Worm (Caenorhabditis elegans) whole organism, young adult: ENCODE results near the gene T21D12.14.

ENCODE experiments used
- C17E4.6 ChIP-seq: fragments of 200-800 bp; sonication (Bioruptor generic); IDR thresholded peaks from 2 replicates; pipeline ENCODE4 v1.3.6; 2022; ENCODE audit warnings: missing genetic modification reagents, missing genetic modification characterization, missing compliant biosample characterization
- F39B2.1 ChIP-seq: fragments of 200-800 bp; sonication (Bioruptor generic); IDR thresholded peaks from 2 replicates; pipeline ENCODE4 v1.3.6; 2022; ENCODE audit warnings: missing genetic modification reagents, missing genetic modification characterization, missing compliant biosample characterization
- F55B11.4 ChIP-seq: sonication (generic microtip); optimal IDR thresholded peaks from 2 replicates; lab custom pipeline; 2016; ENCODE audit warnings: missing compliant biosample characterization, missing genetic modification characterization, borderline replicate concordance; ENCODE audit not compliant: insufficient read depth
- Y67H2A.10 ChIP-seq: fragments of 200-800 bp; sonication (Bioruptor generic); conservative IDR thresholded peaks from 2 replicates; pipeline ENCODE4 v1.3.6; 2022; ENCODE audit warnings: missing genetic modification reagents, missing genetic modification characterization, missing compliant biosample characterization
- Y79H2A.3 ChIP-seq: fragments of 200-800 bp; sonication (Bioruptor generic); conservative IDR thresholded peaks from 2 replicates; pipeline ENCODE4 v1.3.6; 2022; ENCODE audit warnings: missing genetic modification reagents, missing genetic modification characterization, missing compliant biosample characterization
- akir-1 ChIP-seq: fragments of 200-800 bp; sonication (Bioruptor generic); optimal IDR thresholded peaks from 2 replicates; lab custom pipeline; 2018; ENCODE audit warnings: mild to moderate bottlenecking, missing genetic modification characterization, moderate library complexity, missing compliant biosample characterization
- athp-1 ChIP-seq: sonication (generic microtip); optimal IDR thresholded peaks from 2 replicates; lab custom pipeline; 2017; ENCODE audit warnings: mild to moderate bottlenecking, missing genetic modification characterization, missing compliant biosample characterization
- bed-1 ChIP-seq: fragments of 200-800 bp; sonication (Bioruptor generic); IDR thresholded peaks from 2 replicates; pipeline ENCODE4 v1.3.6; 2022; ENCODE audit warnings: missing genetic modification reagents, missing genetic modification characterization, missing compliant biosample characterization
- cebp-1 ChIP-seq, 2 experiments: fragments of 200-800 bp in 1 of 2; sonication (Bioruptor generic) in 1 of 2; sonication (generic microtip) in 1 of 2; IDR thresholded peaks in 1 of 2; optimal IDR thresholded peaks in 1 of 2; 2 replicates each; pipeline versions ENCODE4 v1.3.6 to Lab custom; 2017 to 2022; ENCODE audit warnings: missing compliant biosample characterization in 2 of 2, missing genetic modification characterization in 2 of 2, mild to moderate bottlenecking in 1 of 2, missing genetic modification reagents in 1 of 2, moderate library complexity in 1 of 2
- cebp-2 ChIP-seq: fragments of 200-800 bp; sonication (Bioruptor generic); IDR thresholded peaks from 2 replicates; pipeline ENCODE4 v1.3.6; 2022; ENCODE audit warnings: missing genetic modification characterization, missing compliant biosample characterization
- ceh-100 ChIP-seq: fragments of 200-800 bp; sonication (Bioruptor generic); IDR thresholded peaks from 2 replicates; pipeline ENCODE4 v1.3.6; 2022; ENCODE audit warnings: missing genetic modification reagents, missing genetic modification characterization, missing compliant biosample characterization
- ceh-79 ChIP-seq: sonication (generic microtip); optimal IDR thresholded peaks from 2 replicates; lab custom pipeline; 2017; ENCODE audit warnings: mild to moderate bottlenecking, missing genetic modification characterization, missing compliant biosample characterization
- chd-7 ChIP-seq: sonication (generic microtip); optimal IDR thresholded peaks from 2 replicates; lab custom pipeline; 2016; ENCODE audit warnings: mild to moderate bottlenecking, missing genetic modification characterization, moderate library complexity, missing compliant biosample characterization
- die-1 ChIP-seq: sonication (generic microtip); optimal IDR thresholded peaks from 2 replicates; lab custom pipeline; 2016; ENCODE audit warnings: missing genotype, mild to moderate bottlenecking, missing genetic modification characterization, missing compliant biosample characterization
- dpl-1 ChIP-seq: fragments of 150-350 bp; optimal IDR thresholded peaks from 2 replicates; lab custom pipeline; 2014; ENCODE audit warnings: missing biosample characterization, missing genetic modification reagents, missing genetic modification characterization
- egl-18 ChIP-seq: fragments of 200-800 bp; sonication (Bioruptor generic); IDR thresholded peaks from 2 replicates; pipeline ENCODE4 v1.3.6; 2022; ENCODE audit warnings: missing genetic modification reagents, missing genetic modification characterization, missing compliant biosample characterization
- egrh-3 ChIP-seq: fragments of 200-800 bp; sonication (Bioruptor generic); IDR thresholded peaks from 2 replicates; pipeline ENCODE4 v1.3.6; 2022; ENCODE audit warnings: missing genetic modification reagents, missing genetic modification characterization, missing compliant biosample characterization
- gei-17 ChIP-seq: fragments of 200-800 bp; sonication (Bioruptor generic); optimal IDR thresholded peaks from 2 replicates; lab custom pipeline; 2018; ENCODE audit warnings: mild to moderate bottlenecking, missing genetic modification characterization, missing compliant biosample characterization
- hlh-26 ChIP-seq: fragments of 200-800 bp; sonication (Bioruptor generic); conservative IDR thresholded peaks from 2 replicates; pipeline ENCODE4 v1.3.6; 2022; ENCODE audit warnings: missing genetic modification reagents, missing genetic modification characterization, missing compliant biosample characterization
- hmg-20 ChIP-seq: fragments of 200-800 bp; sonication (Bioruptor generic); IDR thresholded peaks from 2 replicates; pipeline ENCODE4 v1.3.6; 2022; ENCODE audit warnings: missing genetic modification reagents, missing genetic modification characterization, missing compliant biosample characterization
- lin-54 ChIP-seq: fragments of 200-800 bp; sonication (Bioruptor generic); optimal IDR thresholded peaks from 2 replicates; lab custom pipeline; 2018; ENCODE audit warnings: mild to moderate bottlenecking, missing genetic modification characterization, missing compliant biosample characterization
- lir-1 ChIP-seq: fragments of 200-800 bp; sonication (Bioruptor generic); conservative IDR thresholded peaks from 2 replicates; pipeline ENCODE4 v1.3.6; 2022; ENCODE audit warnings: missing genetic modification reagents, missing genetic modification characterization, missing compliant biosample characterization
- madf-3 ChIP-seq: fragments of 200-800 bp; sonication (Bioruptor generic); IDR thresholded peaks from 2 replicates; pipeline ENCODE4 v1.3.6; 2022; ENCODE audit warnings: missing genetic modification reagents, missing genetic modification characterization, missing compliant biosample characterization
- madf-6 ChIP-seq: fragments of 200-800 bp; sonication (Bioruptor generic); IDR thresholded peaks from 2 replicates; pipeline ENCODE4 v1.3.6; 2022; ENCODE audit warnings: missing genetic modification reagents, missing genetic modification characterization, missing compliant biosample characterization
- mel-28 ChIP-seq: sonication (generic microtip); optimal IDR thresholded peaks from 2 replicates; lab custom pipeline; 2016; ENCODE audit warnings: borderline replicate concordance, mild to moderate bottlenecking, missing genetic modification characterization, missing compliant biosample characterization
- nfya-1 ChIP-seq: sonication (generic microtip); optimal IDR thresholded peaks from 2 replicates; lab custom pipeline; 2017; ENCODE audit warnings: antibody characterized with exemption, missing compliant biosample characterization, missing genetic modification characterization, borderline replicate concordance; ENCODE audit not compliant: insufficient read depth
- nhr-80 ChIP-seq: sonication (generic microtip); optimal IDR thresholded peaks from 2 replicates; lab custom pipeline; 2016; ENCODE audit warnings: missing genetic modification characterization, missing compliant biosample characterization
- nhr-90 ChIP-seq: sonication (generic microtip); optimal IDR thresholded peaks from 2 replicates; lab custom pipeline; 2016; ENCODE audit warnings: missing genotype, mild to moderate bottlenecking, missing genetic modification characterization, missing compliant biosample characterization
- pbrm-1 ChIP-seq: fragments of 200-800 bp; sonication (Bioruptor generic); IDR thresholded peaks from 2 replicates; pipeline ENCODE4 v1.3.6; 2022; ENCODE audit warnings: missing genetic modification reagents, missing genetic modification characterization, missing compliant biosample characterization
- rec-8 ChIP-seq, 2 experiments: sonication (generic microtip); optimal IDR thresholded peaks; 2 replicates each; lab custom pipeline; 2016; ENCODE audit warnings: mild to moderate bottlenecking in 2 of 2, missing genetic modification characterization in 2 of 2, missing genetic modification reagents in 2 of 2, missing genotype in 2 of 2, missing biosample characterization in 1 of 2, missing compliant biosample characterization in 1 of 2, moderate library complexity in 1 of 2
- repo-1 ChIP-seq: sonication (generic microtip); optimal IDR thresholded peaks from 2 replicates; lab custom pipeline; 2017; ENCODE audit warnings: mild to moderate bottlenecking, missing genetic modification characterization, missing compliant biosample characterization
- rpc-1 ChIP-seq, 2 experiments: fragments of 150-350 bp in 1 of 2; sonication (generic microtip) in 1 of 2; optimal IDR thresholded peaks; 2 replicates each; lab custom pipeline; 2014 to 2018; ENCODE audit warnings: missing biosample characterization in 1 of 2, missing genetic modification characterization in 1 of 2, missing genetic modification reagents in 1 of 2, missing genotype in 1 of 2
- sdz-38 ChIP-seq: sonication (generic microtip); optimal IDR thresholded peaks from 2 replicates; lab custom pipeline; 2016; ENCODE audit warnings: missing genotype, missing genetic modification characterization, missing compliant biosample characterization
- sea-2 ChIP-seq: fragments of 200-800 bp; sonication (Bioruptor generic); IDR thresholded peaks from 2 replicates; pipeline ENCODE4 v1.3.6; 2022; ENCODE audit warnings: missing genetic modification characterization, missing compliant biosample characterization
- snpc-3.4 ChIP-seq: sonication (generic microtip); optimal IDR thresholded peaks from 2 replicates; lab custom pipeline; 2017; ENCODE audit warnings: missing genetic modification characterization, mild to moderate bottlenecking, missing compliant biosample characterization, antibody characterized with exemption, moderate library complexity, missing genotype, missing genetic modification reagents
- unc-62 ChIP-seq: fragments of 150-350 bp; optimal IDR thresholded peaks from 2 replicates; lab custom pipeline; 2014; ENCODE audit warnings: missing biosample characterization, missing genetic modification reagents, missing genetic modification characterization
- xnd-1 ChIP-seq: sonication (generic microtip); optimal IDR thresholded peaks from 2 replicates; lab custom pipeline; 2016; ENCODE audit warnings: missing genotype, missing genetic modification reagents, missing genetic modification characterization, missing compliant biosample characterization
- zfh-2 ChIP-seq: fragments of 200-800 bp; sonication (Bioruptor generic); conservative IDR thresholded peaks from 2 replicates; pipeline ENCODE4 v1.3.6; 2022; ENCODE audit warnings: missing genetic modification reagents, missing genetic modification characterization, missing compliant biosample characterization
- zim-3 ChIP-seq: sonication (generic microtip); optimal IDR thresholded peaks from 2 replicates; lab custom pipeline; 2017; ENCODE audit warnings: mild to moderate bottlenecking, missing genetic modification characterization, moderate library complexity, missing compliant biosample characterization
- ztf-26 ChIP-seq: sonication (generic microtip); optimal IDR thresholded peaks from 2 replicates; lab custom pipeline; 2017; ENCODE audit warnings: missing genetic modification characterization, missing compliant biosample characterization
- ztf-28 ChIP-seq: fragments of 200-800 bp; sonication (Bioruptor generic); IDR thresholded peaks from 2 replicates; pipeline ENCODE4 v1.3.6; 2022; ENCODE audit warnings: missing genetic modification reagents, missing genetic modification characterization, missing compliant biosample characterization

Gene T21D12.14

DNA sequence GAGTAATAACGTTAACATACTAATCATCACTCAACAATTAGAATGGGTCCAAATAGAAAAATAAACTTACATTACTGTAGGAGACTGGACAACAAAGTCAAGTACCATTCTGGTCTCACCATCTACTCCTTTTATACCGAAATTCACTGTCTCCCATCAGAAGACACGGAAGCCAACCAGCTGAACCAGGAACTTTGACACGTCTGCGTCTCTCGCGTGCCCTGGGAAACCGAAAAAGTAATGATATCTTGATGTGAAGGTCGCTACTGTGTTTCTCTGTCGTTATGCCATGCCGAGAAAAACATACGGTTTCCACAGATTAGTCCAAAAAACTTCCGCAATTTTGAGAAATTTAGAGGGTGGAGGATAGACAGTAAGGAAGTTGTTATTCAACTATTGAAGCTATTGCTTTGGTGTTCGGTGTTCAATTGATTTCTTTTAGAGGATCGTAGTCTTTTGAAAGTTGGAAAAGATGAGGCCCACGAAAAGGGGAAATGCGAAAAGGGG is 38.7 kb upstream of the T21D12.14 start, which contains the start of gene col-101:
Gene col-101, minus strand, starts transcription at position 457 of the 507 bp plus-strand sequence.
- TF ChIP-seq pbrm-1 (GFP tag; lab: Robert Waterston, UW) (no peak), F39B2.1 (no peak), hlh-26 (GFP tag; lab: Robert Waterston, UW) (no peak), nfya-1 (no peak), egl-18 (GFP tag; lab: Robert Waterston, UW) (no peak), ztf-26 (tag; lab: Kevin White, UChicago) (no peak), sea-2 (no peak), rpc-1 (optimal IDR thresholded peaks at IDR 0.05; lab: Kevin White, UChicago) (no peak), rpc-1 (tag; optimal IDR thresholded peaks at IDR 0.05; lab: Kevin White, UChicago) (no peak)

DNA sequence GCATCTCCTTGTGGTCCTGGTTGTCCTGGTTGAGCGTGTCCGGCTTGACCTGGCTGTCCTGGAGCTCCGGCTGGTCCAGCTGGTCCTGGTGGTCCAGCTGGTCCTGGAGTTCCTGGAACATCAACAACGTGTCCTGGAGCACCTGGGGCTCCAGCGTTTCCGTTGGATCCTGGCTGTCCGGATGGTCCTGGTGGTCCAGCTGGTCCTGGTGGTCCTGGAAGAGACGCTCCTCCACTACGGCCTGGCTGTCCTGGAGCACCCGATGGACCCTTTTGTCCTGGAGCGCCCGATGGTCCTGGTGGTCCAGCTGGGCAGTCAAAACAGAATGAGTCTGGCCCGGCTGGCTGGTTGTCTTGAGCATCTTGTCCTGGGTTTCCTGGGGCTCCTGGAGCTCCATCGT is 37.7 kb upstream of the T21D12.14 start:
- TF ChIP-seq egrh-3 (GFP tag; lab: Robert Waterston, UW), result peak; percentile 87
- peak; percentile 94 for TF ChIP-seq zfh-2 (GFP tag; lab: Robert Waterston, UW)
- TF ChIP-seq sdz-38 (tag; lab: Kevin White, UChicago), result no peak

DNA sequence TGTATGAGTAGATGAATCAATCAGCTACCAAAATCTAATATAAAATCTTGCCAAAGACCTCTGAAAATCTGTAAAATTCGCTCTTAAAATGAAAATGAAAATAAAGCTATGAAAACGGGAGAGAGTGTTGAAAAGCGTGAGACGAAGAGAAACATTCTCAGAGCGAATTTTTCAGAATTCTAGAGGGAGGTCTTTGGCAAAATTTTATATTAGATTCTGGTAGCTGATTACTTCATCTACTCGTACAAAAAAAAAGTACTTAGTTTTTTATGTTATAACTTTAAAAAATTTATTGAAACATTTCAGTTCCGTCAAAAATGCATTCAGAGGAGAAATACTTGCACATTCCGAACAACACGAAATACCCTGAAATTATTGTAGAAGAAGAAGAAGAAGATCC is 36.8 kb upstream of the T21D12.14 start, which contains the start of gene drl-1:
Gene drl-1, plus strand, starts transcription at position 301 of the 400 bp plus-strand sequence.
- no peak for TF ChIP-seq egl-18 (GFP tag; lab: Robert Waterston, UW)
- TF ChIP-seq cebp-1 (GFP tag; IDR thresholded peaks at IDR 0.05; lab: Robert Waterston, UW), result no peak
- no peak for TF ChIP-seq cebp-1 (tag; optimal IDR thresholded peaks at IDR 0.05; lab: Kevin White, UChicago)
- TF ChIP-seq hmg-20 (GFP tag; lab: Robert Waterston, UW), result no peak
- no peak for TF ChIP-seq F55B11.4 (tag; lab: Kevin White, UChicago)
- no peak for TF ChIP-seq unc-62 (GFP tag; lab: Kevin White, UChicago)
- no peak for TF ChIP-seq madf-3 (GFP tag; lab: Robert Waterston, UW)
- TF ChIP-seq mel-28 (tag; lab: Kevin White, UChicago), result no peak
- no peak for TF ChIP-seq lin-54 (GFP tag; lab: Kevin White, UChicago)
- TF ChIP-seq nhr-80 (tag; lab: Kevin White, UChicago), result no peak
- TF ChIP-seq akir-1 (GFP tag; lab: Kevin White, UChicago), result no peak
- no peak for TF ChIP-seq zim-3 (tag; lab: Kevin White, UChicago)
- no peak for TF ChIP-seq die-1 (tag; lab: Kevin White, UChicago)
- no peak for TF ChIP-seq repo-1 (tag; lab: Kevin White, UChicago)
- no peak for TF ChIP-seq zfh-2 (GFP tag; lab: Robert Waterston, UW)
- no peak for TF ChIP-seq ceh-79 (tag; lab: Kevin White, UChicago)
- TF ChIP-seq dpl-1, result no peak

DNA sequence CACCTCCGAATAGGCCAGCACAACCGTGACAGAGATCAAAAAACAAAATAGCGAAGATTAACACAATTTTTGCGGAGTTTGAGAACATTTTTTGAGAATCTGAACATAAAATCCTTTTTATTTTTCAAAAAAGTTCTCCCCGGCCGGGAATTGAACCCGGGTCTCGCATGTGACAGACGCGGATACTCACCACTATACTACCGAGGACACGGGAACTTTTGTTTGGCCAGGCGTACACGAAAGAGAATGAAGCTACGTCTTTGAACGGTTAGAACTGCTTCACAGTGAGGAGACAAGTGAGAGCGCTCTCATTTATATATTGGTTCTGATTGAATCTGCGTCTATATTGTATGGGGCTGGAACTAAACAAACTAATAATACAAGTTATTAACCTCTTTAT is 34.6 kb upstream of the T21D12.14 start, which contains the start of gene grl-26:
Gene grl-26, minus strand, starts transcription at position 318 of the 400 bp plus-strand sequence.
- TF ChIP-seq akir-1 (GFP tag; lab: Kevin White, UChicago), result no peak
- TF ChIP-seq ceh-100 (GFP tag; lab: Robert Waterston, UW), result peak; percentile 41; the same call in 1 of the 2 replicates
- no peak for TF ChIP-seq madf-3 (GFP tag; lab: Robert Waterston, UW)
- TF ChIP-seq athp-1, result peak; percentile 54
- TF ChIP-seq sdz-38 (tag; lab: Kevin White, UChicago), result no peak
- no peak for TF ChIP-seq Y67H2A.10 (GFP tag; lab: Robert Waterston, UW)
- peak; percentile 62 for TF ChIP-seq lir-1 (GFP tag; lab: Robert Waterston, UW)
- TF ChIP-seq gei-17 (GFP tag; lab: Kevin White, UChicago), result no peak
- TF ChIP-seq die-1 (tag; lab: Kevin White, UChicago), result peak; percentile 88
- TF ChIP-seq Y79H2A.3, result 0 out of 2 replicates have a peak, but pooled peaks have one; percentile 22
- TF ChIP-seq ztf-28 (GFP tag; lab: Robert Waterston, UW), result no peak
- peak; percentile 85 for TF ChIP-seq nhr-90 (tag; lab: Kevin White, UChicago)
- TF ChIP-seq madf-6 (GFP tag; lab: Robert Waterston, UW), result peak; percentile 33; the same call in 1 of the 2 replicates
- 0 out of 2 replicates have a peak, but pooled peaks have one; percentile 65 for TF ChIP-seq egl-18 (GFP tag; lab: Robert Waterston, UW)
- peak; percentile 58 for TF ChIP-seq lin-54 (GFP tag; lab: Kevin White, UChicago)
- TF ChIP-seq nfya-1, result no peak
- TF ChIP-seq cebp-2 (GFP tag; lab: Robert Waterston, UW), result 0 out of 2 replicates have a peak, but pooled peaks have one; percentile 68
- no peak for TF ChIP-seq xnd-1 (tag; lab: Kevin White, UChicago)
- no peak for TF ChIP-seq bed-1 (GFP tag; lab: Robert Waterston, UW)
- peak; percentile 67 to 75 for TF ChIP-seq rec-8 (tag; optimal IDR thresholded peaks at IDR 0.05; lab: Kevin White, UChicago)
- TF ChIP-seq chd-7 (tag; lab: Kevin White, UChicago), result peak; percentile 48
- no peak for TF ChIP-seq C17E4.6 (GFP tag; lab: Robert Waterston, UW)
- peak; percentile 63 for TF ChIP-seq snpc-3.4 (tag; lab: Kevin White, UChicago)
